Fruit fly (Drosophila melanogaster) whole organism, embryonic: ENCODE measurements around the gene CG12398.

Source experiments
- Aef1 ChIP-seq: fragments of 200-800 bp; sonication (Bioruptor generic); IDR thresholded peaks from 3 replicates; pipeline ENCODE4 v1.3.6; 2022; ENCODE audit warnings: missing biosample characterization, missing genetic modification characterization
- Asciz ChIP-seq: fragments of 200-800 bp; sonication (Bioruptor generic); optimal IDR thresholded peaks from 2 replicates; lab custom pipeline; 2017; ENCODE audit warnings: missing biosample characterization, mild to moderate bottlenecking, missing genetic modification characterization, missing genetic modification reagents
- CG10147 ChIP-seq: fragments of 200-800 bp; sonication (Bioruptor generic); optimal IDR thresholded peaks from 2 replicates; lab custom pipeline; 2019; ENCODE audit warnings: missing biosample characterization, mild to moderate bottlenecking, missing genetic modification characterization, moderate library complexity
- CG10209 ChIP-seq: fragments of 200-800 bp; sonication (Bioruptor generic); optimal IDR thresholded peaks from 3 replicates; lab custom pipeline; 2017; ENCODE audit warnings: missing biosample characterization, mild to moderate bottlenecking, missing genetic modification characterization, missing genetic modification reagents
- CG10654 ChIP-seq: fragments of 200-800 bp; sonication (Bioruptor generic); optimal IDR thresholded peaks from 2 replicates; lab custom pipeline; 2016; ENCODE audit warnings: missing biosample characterization, missing genetic modification characterization
- CG11247 ChIP-seq: fragments of 200-800 bp; sonication (Bioruptor generic); IDR thresholded peaks from 2 replicates; pipeline ENCODE4 v1.3.6; 2022; ENCODE audit warnings: missing biosample characterization, missing genetic modification characterization
- CG11695 ChIP-seq: fragments of 200-800 bp; sonication (Bioruptor generic); IDR thresholded peaks from 3 replicates; pipeline ENCODE4 v1.3.6; 2022; ENCODE audit warnings: missing biosample characterization, missing genetic modification characterization
- CG13287 ChIP-seq: fragments of 200-800 bp; sonication (Bioruptor generic); IDR thresholded peaks from 2 replicates; pipeline ENCODE4 v1.3.6; 2022; ENCODE audit warnings: missing biosample characterization, missing genetic modification characterization; ENCODE audit not compliant: partially characterized antibody
- CG15073 ChIP-seq: fragments of 200-800 bp; sonication (Bioruptor generic); optimal IDR thresholded peaks from 2 replicates; lab custom pipeline; 2016; ENCODE audit warnings: missing biosample characterization, missing genetic modification characterization
- CG16815 ChIP-seq: fragments of 200-800 bp; sonication (Bioruptor generic); optimal IDR thresholded peaks from 3 replicates; lab custom pipeline; 2017; ENCODE audit warnings: missing biosample characterization, mild to moderate bottlenecking, missing genetic modification characterization
- CG17361 ChIP-seq: fragments of 200-800 bp; sonication (Bioruptor generic); IDR thresholded peaks from 3 replicates; pipeline ENCODE4 v1.3.6; 2022; ENCODE audit warnings: missing biosample characterization, missing genetic modification characterization
- CG18262 ChIP-seq: fragments of 200-800 bp; optimal IDR thresholded peaks from 3 replicates; lab custom pipeline; 2019; ENCODE audit warnings: missing biosample characterization, mild to moderate bottlenecking, missing genetic modification characterization, moderate library complexity
- CG2875 ChIP-seq: fragments of 200-800 bp; sonication (Bioruptor generic); optimal IDR thresholded peaks from 2 replicates; lab custom pipeline; 2017; ENCODE audit warnings: missing biosample characterization, mild to moderate bottlenecking, missing genetic modification characterization, missing genetic modification reagents
- CG32772 ChIP-seq: fragments of 200-800 bp; sonication (Bioruptor generic); IDR thresholded peaks from 2 replicates; pipeline ENCODE4 v1.3.6; 2022; ENCODE audit warnings: missing biosample characterization, missing genetic modification characterization
- CG33213 ChIP-seq: fragments of 200-800 bp; sonication (Bioruptor generic); optimal IDR thresholded peaks from 3 replicates; lab custom pipeline; 2016; ENCODE audit warnings: missing biosample characterization, missing genetic modification characterization
- CG3407 ChIP-seq: fragments of 200-800 bp; sonication (Bioruptor generic); optimal IDR thresholded peaks from 2 replicates; lab custom pipeline; 2018; ENCODE audit warnings: missing biosample characterization, mild to moderate bottlenecking, missing genetic modification characterization
- CG4282 ChIP-seq: fragments of 200-800 bp; sonication (Bioruptor generic); optimal IDR thresholded peaks from 2 replicates; lab custom pipeline; 2016; ENCODE audit warnings: missing biosample characterization, missing genetic modification characterization
- CG6654 ChIP-seq: fragments of 200-800 bp; sonication (Bioruptor generic); optimal IDR thresholded peaks from 2 replicates; lab custom pipeline; 2017; ENCODE audit warnings: missing biosample characterization, mild to moderate bottlenecking, missing genetic modification characterization
- CG7839 ChIP-seq: fragments of 200-800 bp; sonication (Bioruptor generic); optimal IDR thresholded peaks from 3 replicates; lab custom pipeline; 2018; ENCODE audit warnings: missing biosample characterization, mild to moderate bottlenecking, missing genetic modification characterization, moderate library complexity
- CG8388 ChIP-seq: fragments of 200-800 bp; sonication (Bioruptor generic); optimal IDR thresholded peaks from 2 replicates; lab custom pipeline; 2019; ENCODE audit warnings: missing biosample characterization, mild to moderate bottlenecking, missing genetic modification characterization, moderate library complexity
- CG9609 ChIP-seq: fragments of 200-800 bp; sonication (Bioruptor generic); optimal IDR thresholded peaks from 3 replicates; lab custom pipeline; 2016; ENCODE audit warnings: missing biosample characterization, missing genetic modification characterization
- CkIIα-i1 ChIP-seq: fragments of 200-800 bp; sonication (Bioruptor generic); IDR thresholded peaks from 2 replicates; pipeline ENCODE4 v1.3.6; 2022; ENCODE audit warnings: missing biosample characterization, missing genetic modification characterization
- Dbx ChIP-seq: fragments of 200-800 bp; sonication (Bioruptor generic); IDR thresholded peaks from 3 replicates; pipeline ENCODE4 v1.3.6; 2022; ENCODE audit warnings: missing biosample characterization, missing genetic modification characterization
- HmgD ChIP-seq: fragments of 200-800 bp; sonication (Bioruptor generic); optimal IDR thresholded peaks from 3 replicates; lab custom pipeline; 2016; ENCODE audit warnings: missing biosample characterization, missing genetic modification characterization
- Hsf ChIP-seq: fragments of 200-800 bp; sonication (Bioruptor generic); optimal IDR thresholded peaks from 3 replicates; lab custom pipeline; 2016; ENCODE audit warnings: missing biosample characterization, missing genetic modification characterization
- NC2β ChIP-seq: fragments of 200-800 bp; sonication (Bioruptor generic); optimal IDR thresholded peaks from 2 replicates; lab custom pipeline; 2016; ENCODE audit warnings: missing biosample characterization, missing genetic modification characterization
- PHDP ChIP-seq: fragments of 200-800 bp; sonication (Bioruptor generic); optimal IDR thresholded peaks from 3 replicates; lab custom pipeline; 2018; ENCODE audit warnings: missing biosample characterization, mild to moderate bottlenecking, missing genetic modification characterization, moderate library complexity
- Trl ChIP-seq, 3 experiments: fragments of >200 bp in 2 of 3; fragments of 200-800 bp in 1 of 3; sonication (Bioruptor generic) in 1 of 3; optimal IDR thresholded peaks; 2 replicates in 1 of 3; 3 replicates in 2 of 3; lab custom pipeline; 2016 to 2017; ENCODE audit warnings: missing biosample characterization in 1 of 3, missing genetic modification characterization in 1 of 3
- Xbp1 ChIP-seq: fragments of 200-800 bp; sonication (Bioruptor generic); optimal IDR thresholded peaks from 3 replicates; lab custom pipeline; 2016; ENCODE audit warnings: missing biosample characterization, mild to moderate bottlenecking, missing genetic modification characterization
- Xrp1 ChIP-seq: fragments of 200-800 bp; sonication (Bioruptor generic); IDR thresholded peaks from 2 replicates; pipeline ENCODE4 v1.3.6; 2022; ENCODE audit warnings: missing biosample characterization, missing genetic modification characterization
- ap ChIP-seq: fragments of 200-800 bp; sonication (Bioruptor generic); IDR thresholded peaks from 2 replicates; pipeline ENCODE4 v1.3.6; 2022; ENCODE audit warnings: missing biosample characterization, missing genetic modification characterization
- ara ChIP-seq: fragments of 200-800 bp; sonication (Bioruptor generic); IDR thresholded peaks from 2 replicates; pipeline ENCODE4 v1.3.6; 2022; ENCODE audit warnings: missing biosample characterization, missing genetic modification characterization
- bbx ChIP-seq: fragments of 200-800 bp; sonication (Bioruptor generic); IDR thresholded peaks from 2 replicates; pipeline ENCODE4 v1.3.6; 2022; ENCODE audit warnings: missing biosample characterization, missing genetic modification characterization; ENCODE audit not compliant: partially characterized antibody
- bcd ChIP-seq: fragments of 200-800 bp; sonication (Bioruptor generic); optimal IDR thresholded peaks from 2 replicates; lab custom pipeline; 2017; ENCODE audit warnings: missing biosample characterization, mild to moderate bottlenecking, missing genetic modification characterization
- cato ChIP-seq: fragments of 200-800 bp; sonication (Bioruptor generic); optimal IDR thresholded peaks from 2 replicates; lab custom pipeline; 2016; ENCODE audit warnings: missing biosample characterization, missing genetic modification characterization, borderline replicate concordance
- chif ChIP-seq, 2 experiments: fragments of 200-800 bp; sonication (Bioruptor generic); optimal IDR thresholded peaks; 3 replicates each; lab custom pipeline; 2016; ENCODE audit warnings: missing biosample characterization in 2 of 2, missing genetic modification characterization in 2 of 2
- cwo ChIP-seq: fragments of 200-800 bp; sonication (Bioruptor generic); optimal IDR thresholded peaks from 3 replicates; lab custom pipeline; 2017; ENCODE audit warnings: missing biosample characterization, missing genetic modification characterization, mild to moderate bottlenecking, moderate library complexity, missing genetic modification reagents
- danr ChIP-seq: fragments of 200-800 bp; sonication (Bioruptor generic); IDR thresholded peaks from 2 replicates; pipeline ENCODE4 v1.3.6; 2022; ENCODE audit warnings: missing biosample characterization, missing genetic modification characterization
- dmrt11E ChIP-seq: fragments of 200-800 bp; sonication (Bioruptor generic); optimal IDR thresholded peaks from 3 replicates; lab custom pipeline; 2018; ENCODE audit warnings: missing biosample characterization, mild to moderate bottlenecking, missing genetic modification characterization, moderate library complexity
- dmrt99B ChIP-seq: fragments of 200-800 bp; sonication (Bioruptor generic); optimal IDR thresholded peaks from 2 replicates; lab custom pipeline; 2018; ENCODE audit warnings: missing biosample characterization, mild to moderate bottlenecking, missing genetic modification characterization, moderate library complexity
- ems ChIP-seq: fragments of 200-800 bp; sonication (Bioruptor generic); optimal IDR thresholded peaks from 3 replicates; lab custom pipeline; 2016; ENCODE audit warnings: missing biosample characterization, missing genetic modification characterization
- eve ChIP-seq, 2 experiments: fragments of >200 bp; optimal IDR thresholded peaks; 2 replicates each; lab custom pipeline; 2017; ENCODE audit warnings: missing biosample characterization in 2 of 2, missing genetic modification characterization in 2 of 2
- gcm ChIP-seq: fragments of 200-800 bp; sonication (Bioruptor generic); optimal IDR thresholded peaks from 2 replicates; lab custom pipeline; 2019; ENCODE audit warnings: missing biosample characterization, mild to moderate bottlenecking, missing genetic modification characterization, moderate library complexity
- hbn ChIP-seq: fragments of 200-800 bp; sonication (Bioruptor generic); IDR thresholded peaks from 2 replicates; pipeline ENCODE4 v1.3.6; 2022; ENCODE audit warnings: missing biosample characterization, missing genetic modification characterization; ENCODE audit not compliant: partially characterized antibody
- jing ChIP-seq: fragments of 200-800 bp; sonication (Bioruptor generic); optimal IDR thresholded peaks from 2 replicates; lab custom pipeline; 2018; ENCODE audit warnings: missing biosample characterization, mild to moderate bottlenecking, missing genetic modification characterization
- nerfin-2 ChIP-seq: fragments of 200-800 bp; sonication (Bioruptor generic); IDR thresholded peaks from 2 replicates; pipeline ENCODE4 v1.3.6; 2022; ENCODE audit warnings: missing biosample characterization, missing genetic modification characterization; ENCODE audit not compliant: partially characterized antibody
- pros ChIP-seq: fragments of 200-800 bp; sonication (Bioruptor generic); optimal IDR thresholded peaks from 3 replicates; lab custom pipeline; 2019; ENCODE audit warnings: missing biosample characterization, mild to moderate bottlenecking, missing genetic modification characterization, moderate library complexity
- tup ChIP-seq: fragments of 200-800 bp; sonication (Bioruptor generic); optimal IDR thresholded peaks from 2 replicates; lab custom pipeline; 2016; ENCODE audit warnings: missing biosample characterization, mild to moderate bottlenecking, missing genetic modification characterization, moderate library complexity

CG12398 gene

dm6 chrX:14952097-14952844 is 38.7 kb upstream of the CG12398 start (continued):
- no peak for TF ChIP-seq hbn (GFP tag; lab: Robert Waterston, UW)
- TF ChIP-seq CG11695 (GFP tag; lab: Robert Waterston, UW) = no peak
- peak; percentile 66 for TF ChIP-seq dmrt99B (tag; lab: Kevin White, UChicago)
- TF ChIP-seq bcd (GFP tag; lab: Kevin White, UChicago) = peak; percentile 30
- peak; percentile 10 for TF ChIP-seq CG16815 (GFP tag; lab: Kevin White, UChicago)
- TF ChIP-seq CG6654 (GFP tag; lab: Kevin White, UChicago) = peak; percentile 10
- TF ChIP-seq CG11247 (GFP tag; lab: Robert Waterston, UW) = no peak
- TF ChIP-seq tup (GFP tag; lab: Kevin White, UChicago) = no peak
- TF ChIP-seq CG33213 (GFP tag; lab: Kevin White, UChicago) = no peak
- peak; percentile 57; the same call in 1 of the 2 replicates for TF ChIP-seq CG32772 (GFP tag; lab: Robert Waterston, UW)
- TF ChIP-seq CG10209 (GFP tag; lab: Kevin White, UChicago) = no peak
- TF ChIP-seq CG10147 (GFP tag; lab: Kevin White, UChicago) = no peak
- TF ChIP-seq danr (GFP tag; lab: Robert Waterston, UW) = no peak
- TF ChIP-seq Xrp1 (GFP tag; lab: Robert Waterston, UW) = peak; percentile 73
- TF ChIP-seq gcm = peak; percentile 11
- TF ChIP-seq CG9609 (GFP tag; lab: Kevin White, UChicago) = peak; percentile 10
- TF ChIP-seq nerfin-2 = no peak
- peak in 1 of 2 experiments; percentile 20 for TF ChIP-seq eve (GFP tag; optimal IDR thresholded peaks at IDR 0.05; lab: Kevin White, UChicago)
- no peak for TF ChIP-seq cwo (GFP tag; lab: Kevin White, UChicago)
- peak; percentile 24; the same call in 1 of the 2 replicates for TF ChIP-seq ap (GFP tag; lab: Robert Waterston, UW)
- peak; percentile 38 for TF ChIP-seq CG3407 (GFP tag; lab: Kevin White, UChicago)
- TF ChIP-seq PHDP (tag; lab: Kevin White, UChicago) = peak; percentile 27
- TF ChIP-seq CG7839 (tag; lab: Kevin White, UChicago) = peak; percentile 57
- TF ChIP-seq CG4282 = no peak
- TF ChIP-seq CG10654 (GFP tag; lab: Kevin White, UChicago) = peak; percentile 19
- TF ChIP-seq CG18262 (tag; lab: Kevin White, UChicago) = peak; percentile 63
- no peak for TF ChIP-seq bbx (GFP tag; lab: Robert Waterston, UW)
- no peak for TF ChIP-seq CG15073 (GFP tag; lab: Kevin White, UChicago)
- TF ChIP-seq Dbx (GFP tag; lab: Robert Waterston, UW) = no peak
- peak; percentile 35 for TF ChIP-seq Xbp1
- TF ChIP-seq dmrt11E (tag; lab: Kevin White, UChicago) = peak; percentile 62
- no peak for TF ChIP-seq ems
- TF ChIP-seq Aef1 (GFP tag; lab: Robert Waterston, UW) = peak; percentile 11; the same call in 1 of the 3 replicates
- TF ChIP-seq Trl (optimal IDR thresholded peaks at IDR 0.05; lab: Kevin White, UChicago) = peak in 1 of 2 experiments; percentile 40
- TF ChIP-seq Trl (GFP tag; optimal IDR thresholded peaks at IDR 0.05; lab: Kevin White, UChicago) = peak; percentile 44
- TF ChIP-seq Asciz (GFP tag; lab: Kevin White, UChicago) = peak; percentile 49
- peak; percentile 80 for TF ChIP-seq CG17361 (GFP tag; lab: Robert Waterston, UW)
- TF ChIP-seq jing = peak; percentile 25
- peak; percentile 12 for TF ChIP-seq NC2β (GFP tag; lab: Kevin White, UChicago)
- TF ChIP-seq CG13287 (GFP tag; lab: Robert Waterston, UW) = no peak
- peak in 1 of 2 experiments; percentile 53 for TF ChIP-seq chif (GFP tag; optimal IDR thresholded peaks at IDR 0.05; lab: Kevin White, UChicago)
- peak; percentile 18 for TF ChIP-seq cato
- no peak for TF ChIP-seq CkIIα-i1
- TF ChIP-seq ara (GFP tag; lab: Robert Waterston, UW) = peak; percentile 44; the same call in 1 of the 2 replicates
- no peak for TF ChIP-seq pros (GFP tag; lab: Kevin White, UChicago)
- peak; percentile 66 for TF ChIP-seq CG2875
- no peak for TF ChIP-seq HmgD
- peak; percentile 16 for TF ChIP-seq Hsf
- peak; percentile 77 for TF ChIP-seq CG8388 (GFP tag; lab: Kevin White, UChicago)
